Fruit fly (Drosophila melanogaster) whole organism, larva: ENCODE data around the gene piwi.

ENCODE experiments used
- noc ChIP-seq: fragments of 200-800 bp; sonication (Bioruptor generic); optimal IDR thresholded peaks from 3 replicates; lab custom pipeline; 2019; ENCODE audit warnings: missing biosample characterization, mild to moderate bottlenecking, missing genetic modification characterization, moderate library complexity

The piwi gene

DNA sequence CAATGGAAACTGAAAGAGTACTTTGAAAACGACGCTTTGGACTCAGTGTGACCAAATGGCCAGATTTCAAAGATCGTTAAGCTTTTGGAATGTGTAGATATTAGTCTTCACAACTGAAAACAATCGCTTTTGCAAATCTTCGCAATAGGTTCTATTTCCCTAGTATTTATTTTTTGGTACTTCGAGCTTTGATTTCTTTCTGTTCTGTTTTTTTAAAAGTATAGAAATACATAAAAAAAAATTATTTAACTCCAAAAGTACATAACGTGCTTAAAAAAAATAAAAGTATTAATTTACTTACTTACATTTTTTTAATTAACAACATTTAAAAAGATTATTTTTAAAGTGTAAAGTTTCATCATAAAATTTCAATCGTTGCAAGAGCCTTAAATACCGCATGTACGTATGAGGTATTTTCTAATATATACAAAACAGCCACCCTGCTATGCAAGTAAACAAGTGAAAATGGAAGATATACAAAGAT is at the start of gene piwi, which contains the start of gene CG12253:
Gene piwi (minus strand): TSS at position 51 of the 484 bp plus-strand sequence.
Gene CG12253 (plus strand): TSS at position 437 of the 484 bp plus-strand sequence.
- TF ChIP-seq noc: no peak

DNA sequence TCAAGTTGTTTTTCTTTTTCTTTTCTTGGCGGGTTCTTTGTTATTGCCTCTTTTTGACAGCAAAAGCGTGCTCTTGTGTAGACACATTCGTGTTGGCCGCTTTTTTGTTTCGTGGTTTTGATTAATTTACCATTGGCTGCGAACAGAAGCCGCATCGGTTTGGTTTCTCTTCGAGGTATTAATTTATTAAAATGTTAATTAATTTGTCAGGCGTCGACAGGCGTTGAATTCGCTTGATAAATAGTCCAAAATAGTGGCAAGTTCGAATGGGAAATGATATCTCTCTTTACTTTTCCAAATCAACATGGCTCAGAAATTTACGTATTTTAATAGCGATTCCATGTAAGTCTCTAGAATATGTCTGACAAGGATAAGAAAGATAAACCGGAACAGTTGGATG is 47.3 kb upstream of the piwi start, which contains the start of gene CG18666:
Gene CG18666 (plus strand): TSS at position 301 of the 400 bp plus-strand sequence.
- no peak for TF ChIP-seq noc

DNA sequence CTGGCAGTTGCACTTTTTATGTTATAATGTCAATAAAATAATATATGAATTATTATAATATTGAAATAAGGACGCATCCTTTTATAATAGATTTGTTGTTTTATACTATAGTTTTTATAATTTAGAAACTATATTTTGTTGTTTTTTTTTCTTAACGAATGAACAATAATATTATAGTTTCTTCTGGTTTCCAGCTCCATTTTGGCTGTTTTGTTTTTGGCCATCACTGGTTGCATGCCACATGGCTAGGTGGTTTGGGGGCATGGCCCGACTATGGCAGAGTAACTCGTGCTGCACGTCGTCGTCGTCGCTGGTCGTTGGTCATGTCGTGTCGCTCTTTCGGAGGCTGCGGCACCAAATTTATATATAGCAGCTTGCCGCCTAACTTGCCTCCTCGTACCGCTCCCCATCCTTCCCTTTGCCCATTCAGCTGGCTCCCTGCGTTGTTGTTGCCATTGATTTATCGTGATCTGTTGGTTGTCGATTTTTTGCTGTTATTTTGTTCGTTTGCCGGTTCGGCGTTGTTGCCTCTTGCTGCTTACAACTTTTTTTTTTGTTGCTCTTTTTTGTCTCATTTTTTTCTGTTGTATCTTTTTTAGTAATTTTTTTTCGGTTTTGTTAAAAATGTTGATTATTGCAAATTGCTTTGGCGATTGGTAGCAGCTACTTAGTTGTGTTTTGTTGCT is 45.2 kb upstream of the piwi start:
- no peak for TF ChIP-seq noc

DNA sequence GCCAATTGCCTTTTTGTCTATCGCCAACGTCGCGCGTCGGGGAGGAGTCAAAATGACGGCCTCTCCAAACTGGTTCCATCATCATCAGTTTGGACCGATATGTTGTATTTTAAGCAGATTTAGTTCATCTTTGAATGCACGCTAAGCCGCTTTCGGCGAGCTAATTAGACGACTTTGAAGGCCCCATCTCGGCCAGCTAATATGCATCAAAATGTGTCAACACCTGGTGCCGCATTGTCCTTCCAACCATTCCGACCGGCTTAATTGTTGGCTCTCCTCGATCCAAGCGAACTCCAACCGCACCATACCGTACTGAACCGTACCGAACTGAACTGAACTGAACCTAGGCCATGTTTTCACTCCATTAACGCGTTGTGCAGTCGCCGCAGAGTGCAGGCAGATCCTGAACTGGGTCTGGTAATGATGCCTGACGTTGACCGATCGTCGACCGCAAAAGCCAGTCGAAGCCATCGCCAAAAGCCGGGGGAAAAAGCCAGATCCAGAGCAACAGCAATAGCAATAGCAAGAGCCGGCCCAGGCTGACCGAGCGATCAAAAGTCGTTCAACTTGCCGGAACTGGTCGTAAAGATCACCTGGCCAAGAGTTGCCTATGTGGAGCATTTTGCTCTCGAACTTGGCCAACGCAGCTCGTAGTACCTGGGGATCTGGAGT is 40.7 kb upstream of the piwi start:
- no peak for TF ChIP-seq noc

DNA sequence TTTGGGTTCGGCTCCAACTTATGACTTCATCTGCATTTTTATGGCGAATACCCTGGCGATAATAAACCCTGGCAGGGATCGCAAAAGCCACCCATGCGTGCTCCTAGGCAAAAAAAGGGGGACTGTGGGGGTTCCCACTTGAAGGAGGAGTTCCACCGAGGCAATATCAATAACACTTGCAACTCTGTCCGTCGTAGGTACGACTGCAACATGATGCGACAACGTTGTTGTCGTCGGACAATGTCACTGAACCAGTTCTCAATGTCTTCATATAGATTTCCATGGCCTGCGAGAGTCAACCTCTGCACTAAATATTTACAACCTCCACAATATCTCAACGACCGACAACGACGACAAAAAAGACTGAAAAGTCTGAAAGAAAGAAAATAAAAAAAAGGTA is 40.0 kb upstream of the piwi start:
- TF ChIP-seq noc: no peak

DNA sequence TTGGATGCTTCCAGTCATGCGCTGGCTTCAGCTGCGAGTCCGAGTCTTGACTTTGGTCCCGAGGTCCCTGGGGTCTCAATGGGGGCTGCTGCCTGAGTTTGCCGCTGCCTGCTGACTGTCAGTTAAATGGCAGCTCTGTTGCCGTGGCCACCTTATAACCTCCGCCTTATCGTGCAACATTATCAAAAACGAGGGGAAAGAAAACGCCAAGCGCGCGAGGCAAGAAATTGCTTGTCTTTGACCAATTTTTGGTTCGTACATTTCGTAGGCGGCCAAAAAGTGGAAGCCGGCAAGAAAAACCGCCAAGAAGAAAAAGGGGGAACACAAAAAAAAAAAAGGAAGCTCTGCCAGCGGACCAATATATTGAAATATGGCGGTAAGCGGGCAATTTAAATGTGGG is 36.7 kb upstream of the piwi start:
- TF ChIP-seq noc: no peak

DNA sequence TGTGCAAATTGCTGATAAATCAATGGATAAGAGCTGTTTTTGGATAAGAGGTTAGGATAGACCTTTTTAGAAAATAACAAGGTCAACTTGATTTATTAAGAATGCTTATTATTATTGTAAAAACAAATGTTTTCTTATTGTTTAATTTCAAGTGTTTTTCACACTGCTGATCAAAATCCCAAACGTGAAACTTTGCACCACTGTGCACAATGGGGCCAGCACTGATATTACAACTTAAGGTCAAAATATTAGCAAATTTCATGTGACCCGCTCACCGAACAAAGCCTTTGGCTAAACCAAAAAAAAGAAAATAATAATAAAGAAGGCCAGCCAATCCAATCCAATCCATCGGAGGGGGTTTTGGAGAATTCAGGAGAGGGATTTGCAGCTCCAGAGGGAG is 35.6 kb upstream of the piwi start:
- TF ChIP-seq noc: no peak

DNA sequence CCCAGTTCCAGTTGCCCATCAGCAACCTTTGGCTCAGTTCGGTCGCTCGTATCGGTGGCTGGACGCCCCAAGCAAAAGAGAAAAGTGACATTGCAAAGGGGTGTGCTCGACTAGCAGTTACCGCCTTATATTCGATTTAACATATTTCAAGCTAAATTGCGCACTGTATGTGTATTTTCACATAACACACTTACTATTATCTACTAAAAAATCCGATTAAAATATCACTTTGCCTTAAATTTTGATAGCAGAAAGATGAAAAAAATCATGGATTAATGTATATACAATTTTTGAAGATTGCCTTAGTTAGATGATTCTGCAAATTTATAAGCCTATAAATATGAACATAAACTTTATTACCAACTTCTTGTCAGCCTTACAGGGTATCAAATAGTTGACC is 34.4 kb upstream of the piwi start:
- no peak for TF ChIP-seq noc

DNA sequence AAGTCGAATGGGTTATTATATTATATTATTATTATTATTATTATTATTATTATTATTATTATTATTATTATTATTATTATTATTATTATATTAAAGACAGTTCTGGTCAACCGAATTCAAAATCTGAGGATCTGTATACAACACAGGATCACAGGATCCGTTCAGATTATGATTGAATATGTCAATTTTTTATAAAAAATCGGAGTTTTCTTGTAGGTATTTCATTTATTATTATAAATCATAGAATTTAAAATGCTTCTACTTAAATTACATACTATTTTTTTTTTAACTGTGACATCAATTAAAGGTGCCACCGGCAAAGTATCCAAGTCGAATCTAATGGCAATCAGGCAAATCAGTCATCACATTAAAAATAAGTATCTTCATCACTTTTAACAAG is 29.5 kb upstream of the piwi start, which contains the start of gene CG14913:
Gene CG14913 (plus strand): TSS at position 301 of the 400 bp plus-strand sequence.
- no peak for TF ChIP-seq noc

DNA sequence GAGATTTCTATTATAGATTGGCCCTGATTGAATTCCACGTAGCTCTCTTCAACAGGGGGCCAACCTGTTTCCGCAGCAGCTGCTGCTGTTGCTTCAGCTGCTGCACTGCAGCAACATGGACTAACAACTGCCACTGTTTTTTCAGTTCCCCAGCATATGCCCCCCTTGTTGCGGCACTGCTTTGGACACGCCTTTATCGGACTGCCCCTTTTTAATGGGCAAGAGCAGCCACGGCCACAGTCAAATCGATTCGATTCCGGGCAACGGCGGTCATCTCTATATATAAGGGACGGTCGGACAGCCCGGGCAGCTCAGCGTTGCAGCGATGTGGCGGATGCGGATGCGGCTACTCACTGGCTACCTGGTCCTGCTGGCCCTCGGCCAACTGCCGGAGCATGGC is 28.1 kb upstream of the piwi start, which contains the start of gene Acp32CD:
Gene Acp32CD (plus strand): TSS at position 301 of the 400 bp plus-strand sequence.
- TF ChIP-seq noc: no peak

DNA sequence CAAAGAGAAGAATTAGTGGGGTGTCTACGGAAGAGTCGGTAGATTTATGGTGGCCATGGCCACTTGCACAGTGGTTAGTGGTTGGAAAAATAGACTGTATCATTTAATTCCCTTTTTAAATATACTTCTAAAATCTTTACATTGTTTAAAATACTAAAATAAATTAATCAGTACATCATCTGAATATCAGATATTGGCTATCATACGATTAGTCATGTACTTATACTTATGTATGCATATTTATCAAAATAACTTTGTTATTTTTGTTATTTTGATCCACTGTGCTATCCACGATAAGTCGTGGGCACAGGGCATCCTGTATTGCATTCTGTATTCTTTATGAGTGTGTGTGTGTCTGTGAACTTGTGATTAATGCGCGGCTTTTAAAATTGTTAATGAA is 27.5 kb upstream of the piwi start:
- TF ChIP-seq noc: no peak

DNA sequence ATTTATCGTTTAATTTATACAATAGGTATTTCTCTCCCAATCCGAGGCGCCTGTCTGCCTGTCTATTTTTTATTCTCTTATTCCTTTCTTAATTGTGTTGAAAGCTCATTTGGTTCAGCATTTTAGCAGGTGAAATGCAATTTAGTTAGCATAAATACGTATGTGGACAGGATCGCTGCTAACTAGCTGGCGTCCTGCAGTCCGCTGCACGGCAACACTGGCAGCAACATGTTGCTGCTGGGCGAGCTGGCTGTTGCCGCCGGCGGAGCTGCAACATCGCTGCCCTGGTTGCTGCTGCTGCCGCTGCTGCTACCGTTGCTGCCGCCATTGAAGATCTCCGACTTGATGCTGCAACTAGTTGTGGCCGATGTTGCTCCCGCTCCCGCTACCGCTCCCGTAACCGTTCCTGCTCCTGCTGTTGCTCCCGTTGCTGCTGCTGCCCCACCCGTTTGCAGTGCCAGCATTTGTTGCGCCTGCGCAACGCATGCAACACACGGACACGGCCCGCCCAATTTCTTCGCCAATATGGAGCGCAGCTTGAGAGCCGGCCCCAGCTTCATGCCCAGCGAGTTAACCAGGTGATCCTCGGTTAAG is 26.9 kb upstream of the piwi start:
- no peak for TF ChIP-seq noc

DNA sequence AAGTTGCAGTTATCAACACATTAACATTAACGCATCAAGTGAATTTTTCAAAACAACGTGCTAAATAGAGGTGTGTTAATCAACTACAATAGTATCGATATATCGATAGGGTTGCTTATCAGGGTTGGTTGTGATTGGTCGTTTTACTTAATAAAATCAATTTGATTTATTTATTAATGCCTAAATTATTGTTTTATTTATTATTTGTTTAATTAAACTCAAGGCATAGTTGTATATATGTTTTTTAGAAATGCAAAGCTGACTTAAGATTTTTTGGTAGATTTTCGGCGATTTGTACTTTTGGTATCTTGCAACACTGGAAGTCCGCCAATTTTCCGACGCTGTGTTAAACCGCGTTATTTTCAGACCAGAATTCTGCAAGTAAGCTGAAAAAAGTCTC is 23.8 kb upstream of the piwi start, which contains the start of the genes Art8 and dUTPase:
Gene Art8 (minus strand): TSS at position 88 of the 400 bp plus-strand sequence.
Gene dUTPase (plus strand): TSS at position 314 of the 400 bp plus-strand sequence.
- peak; percentile 46 for TF ChIP-seq noc

DNA sequence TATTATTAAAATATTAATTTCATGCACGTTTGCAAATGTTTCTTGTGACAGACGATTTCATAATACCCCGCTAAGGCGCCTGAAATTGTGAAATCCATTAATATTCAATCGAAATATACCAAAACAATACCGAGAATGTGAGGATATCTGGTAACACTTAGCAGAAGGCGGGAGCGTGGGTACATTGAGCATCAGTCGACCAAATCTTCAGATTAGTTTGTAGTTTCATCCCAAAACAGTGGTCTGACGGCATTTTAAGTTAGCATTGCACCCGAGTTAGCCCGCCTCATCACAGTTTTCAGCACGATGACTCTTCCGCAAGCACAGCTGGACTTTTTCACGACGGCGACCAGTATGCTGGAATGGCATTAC is 17.4 kb upstream of the piwi start, which contains the start of gene Nup154:
Gene Nup154 (plus strand): TSS at position 147 of the 372 bp plus-strand sequence.
- TF ChIP-seq noc: no peak

DNA sequence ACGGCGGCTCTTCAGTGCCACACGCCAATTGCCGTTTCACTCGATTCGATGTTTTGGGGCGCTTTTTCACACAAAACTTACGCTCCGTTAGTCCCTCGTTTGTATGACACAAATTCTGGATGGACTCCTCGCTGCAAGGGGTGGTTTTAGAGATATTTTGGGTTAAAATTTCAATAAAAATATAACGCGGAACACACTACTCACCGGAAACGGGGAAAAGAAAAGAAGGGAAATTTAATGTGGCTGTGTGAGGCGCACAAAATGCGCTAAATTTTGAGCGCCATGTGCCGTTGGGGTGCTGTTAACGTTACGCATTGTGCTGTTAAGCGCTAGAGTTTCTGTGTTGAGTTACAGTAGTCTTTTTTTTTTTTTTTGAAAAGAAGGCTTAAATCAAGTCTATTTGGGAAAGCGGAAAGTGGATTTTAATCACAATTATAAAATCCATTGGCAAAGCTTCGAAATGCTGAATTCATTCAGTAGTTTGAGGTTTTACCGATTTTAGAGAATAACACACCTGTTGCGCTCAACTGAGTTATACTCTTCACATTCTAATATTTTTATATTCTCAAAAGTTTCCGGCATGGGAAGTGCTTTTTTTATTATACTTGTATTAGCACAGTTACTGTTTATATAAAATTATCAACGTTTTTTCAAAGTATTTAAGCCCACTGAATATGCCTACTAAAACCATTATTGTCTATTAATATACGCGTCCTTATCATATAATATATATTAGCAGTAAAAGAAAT is 16.9 kb upstream of the piwi start, which contains the start of gene RpL9:
Gene RpL9 (minus strand): TSS at position 265 of the 749 bp plus-strand sequence.
- TF ChIP-seq noc: no peak

DNA sequence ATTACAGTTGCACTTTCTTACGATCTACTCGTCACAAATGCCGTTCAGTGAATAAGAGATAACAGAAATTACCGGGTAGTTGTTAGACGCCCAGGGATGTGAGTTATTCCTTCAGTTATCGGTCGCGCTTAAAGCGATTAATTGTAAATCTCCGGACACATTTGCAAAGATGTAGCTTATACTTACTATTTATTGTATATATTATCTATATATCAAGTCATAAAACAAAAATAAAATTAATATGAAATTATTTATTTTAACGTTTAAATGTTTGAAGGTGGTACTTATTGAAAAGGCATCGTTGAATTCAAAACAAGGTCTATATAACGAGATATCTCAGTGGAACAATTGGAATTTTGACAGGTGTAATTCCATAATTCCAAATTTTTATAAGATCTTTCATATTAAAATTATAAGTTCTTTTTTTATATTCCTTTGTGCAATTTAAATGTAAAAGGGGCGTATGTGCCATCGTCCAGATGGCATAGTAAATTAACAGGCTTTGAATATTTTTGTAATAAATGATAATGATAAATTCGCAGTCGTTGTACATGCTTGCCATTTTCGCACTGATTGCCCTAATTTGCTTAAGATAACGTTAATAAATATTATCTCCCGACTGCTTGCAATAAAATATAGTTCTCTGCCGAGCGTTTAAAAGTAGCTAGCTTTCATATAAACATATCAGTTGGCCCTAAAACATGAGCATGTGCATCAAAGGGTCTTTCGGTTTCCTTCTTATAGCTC is 14.3 kb upstream of the piwi start, which contains the start of the genes aub and lectin-33A:
Gene aub (minus strand): TSS at position 101 of the 747 bp plus-strand sequence.
Gene lectin-33A (plus strand): TSS at position 697 of the 747 bp plus-strand sequence.
- no peak for TF ChIP-seq noc
